Fruit fly (Drosophila melanogaster) whole organism, embryonic: Measurements from ENCODE around the gene dbe.
A peak's percentile ranks its signal among the peaks of the same experiment; 100 is the strongest.

ENCODE experiments used
- Abd-B ChIP-seq: fragments of 200-800 bp; sonication (Bioruptor generic); optimal IDR thresholded peaks from 2 replicates; lab custom pipeline; 2018; ENCODE audit warnings: missing biosample characterization, mild to moderate bottlenecking, missing genetic modification characterization, moderate library complexity
- Asciz ChIP-seq: fragments of 200-800 bp; sonication (Bioruptor generic); optimal IDR thresholded peaks from 2 replicates; lab custom pipeline; 2017; ENCODE audit warnings: missing biosample characterization, mild to moderate bottlenecking, missing genetic modification characterization, missing genetic modification reagents
- CG10321 ChIP-seq: fragments of 200-800 bp; sonication (Bioruptor generic); IDR thresholded peaks from 2 replicates; pipeline ENCODE4 v1.3.6; 2022; ENCODE audit warnings: missing biosample characterization, missing genetic modification characterization
- CG10979 ChIP-seq: fragments of 200-800 bp; sonication (Bioruptor generic); optimal IDR thresholded peaks from 2 replicates; lab custom pipeline; 2018; ENCODE audit warnings: missing biosample characterization, mild to moderate bottlenecking, missing genetic modification characterization, moderate library complexity
- CG11504 ChIP-seq: fragments of 200-800 bp; sonication (Bioruptor generic); optimal IDR thresholded peaks from 3 replicates; lab custom pipeline; 2019; ENCODE audit warnings: missing biosample characterization, mild to moderate bottlenecking, missing genetic modification characterization, moderate library complexity
- CG13624 ChIP-seq: fragments of 200-800 bp; sonication (Bioruptor generic); optimal IDR thresholded peaks from 2 replicates; lab custom pipeline; 2016; ENCODE audit warnings: missing biosample characterization, missing genetic modification characterization
- CG15011 ChIP-seq: fragments of 200-800 bp; sonication (Bioruptor generic); optimal IDR thresholded peaks from 3 replicates; lab custom pipeline; 2018; ENCODE audit warnings: missing biosample characterization, mild to moderate bottlenecking, missing genetic modification characterization
- CG1647 ChIP-seq: fragments of 200-800 bp; sonication (Bioruptor generic); optimal IDR thresholded peaks from 3 replicates; lab custom pipeline; 2016; ENCODE audit warnings: missing biosample characterization, missing genetic modification characterization
- CG17359 ChIP-seq: fragments of 200-800 bp; sonication (Bioruptor generic); optimal IDR thresholded peaks from 3 replicates; lab custom pipeline; 2018; ENCODE audit warnings: missing biosample characterization, mild to moderate bottlenecking, missing genetic modification characterization, moderate library complexity
- CG17829 ChIP-seq: fragments of 200-800 bp; optimal IDR thresholded peaks from 2 replicates; lab custom pipeline; 2019; ENCODE audit warnings: missing biosample characterization, mild to moderate bottlenecking, missing genetic modification characterization, moderate library complexity
- CG3281 ChIP-seq: fragments of 200-800 bp; sonication (Bioruptor generic); optimal IDR thresholded peaks from 3 replicates; lab custom pipeline; 2017; ENCODE audit warnings: missing biosample characterization, mild to moderate bottlenecking, missing genetic modification characterization
- CG6854 ChIP-seq: fragments of 200-800 bp; sonication (Bioruptor generic); optimal IDR thresholded peaks from 3 replicates; lab custom pipeline; 2017; ENCODE audit warnings: missing biosample characterization, mild to moderate bottlenecking, missing genetic modification characterization
- CG7372 ChIP-seq: fragments of 200-800 bp; sonication (Bioruptor generic); IDR thresholded peaks from 2 replicates; pipeline ENCODE4 v1.3.6; 2022; ENCODE audit warnings: missing biosample characterization, missing genetic modification characterization
- CG7963 ChIP-seq: fragments of 200-800 bp; sonication (Bioruptor generic); IDR thresholded peaks from 3 replicates; pipeline ENCODE4 v1.3.6; 2022; ENCODE audit warnings: missing biosample characterization, missing genetic modification characterization; ENCODE audit not compliant: partially characterized antibody
- CG8089 ChIP-seq: fragments of 200-800 bp; sonication (Bioruptor generic); optimal IDR thresholded peaks from 3 replicates; lab custom pipeline; 2016; ENCODE audit warnings: missing biosample characterization, missing genetic modification characterization
- CG9727 ChIP-seq: fragments of 200-800 bp; sonication (Bioruptor generic); optimal IDR thresholded peaks from 3 replicates; lab custom pipeline; 2017; ENCODE audit warnings: missing biosample characterization, mild to moderate bottlenecking, missing genetic modification characterization
- CHES-1-like ChIP-seq: fragments of 200-800 bp; sonication (Bioruptor generic); optimal IDR thresholded peaks from 2 replicates; lab custom pipeline; 2016; ENCODE audit warnings: missing biosample characterization, missing genetic modification characterization
- CkIIα-i1 ChIP-seq: fragments of 200-800 bp; sonication (Bioruptor generic); IDR thresholded peaks from 2 replicates; pipeline ENCODE4 v1.3.6; 2022; ENCODE audit warnings: missing biosample characterization, missing genetic modification characterization
- Dfd ChIP-seq, 2 experiments: fragments of >200 bp; optimal IDR thresholded peaks; 2 replicates each; lab custom pipeline; 2017; ENCODE audit warnings: missing biosample characterization in 2 of 2, missing genetic modification characterization in 2 of 2
- Dp ChIP-seq: fragments of 200-800 bp; sonication (Bioruptor generic); optimal IDR thresholded peaks from 2 replicates; lab custom pipeline; 2018; ENCODE audit warnings: missing biosample characterization, mild to moderate bottlenecking, missing genetic modification characterization, moderate library complexity
- Hmx ChIP-seq: fragments of 200-800 bp; sonication (Bioruptor generic); optimal IDR thresholded peaks from 2 replicates; lab custom pipeline; 2016; ENCODE audit warnings: missing biosample characterization, missing genetic modification characterization
- Lpt ChIP-seq: fragments of >200 bp; optimal IDR thresholded peaks from 2 replicates; lab custom pipeline; 2018; ENCODE audit warnings: missing biosample characterization, missing genetic modification characterization
- Max ChIP-seq: fragments of 200-800 bp; sonication (Bioruptor generic); optimal IDR thresholded peaks from 2 replicates; lab custom pipeline; 2016; ENCODE audit warnings: missing biosample characterization, mild to moderate bottlenecking, missing genetic modification characterization
- Med ChIP-seq: fragments of 200-800 bp; sonication (Bioruptor generic); peaks from one replicate; lab custom pipeline; 2016; ENCODE audit warnings: missing biosample characterization, missing genetic modification characterization, mild to moderate bottlenecking, inconsistent platforms, moderate library complexity
- Mrtf ChIP-seq: fragments of 200-800 bp; sonication (Bioruptor generic); IDR thresholded peaks from 3 replicates; pipeline ENCODE4 v1.3.6; 2022; ENCODE audit warnings: missing biosample characterization, missing genetic modification characterization
- Xbp1 ChIP-seq: fragments of 200-800 bp; sonication (Bioruptor generic); optimal IDR thresholded peaks from 3 replicates; lab custom pipeline; 2016; ENCODE audit warnings: missing biosample characterization, mild to moderate bottlenecking, missing genetic modification characterization
- abd-A ChIP-seq: fragments of 200-800 bp; sonication (Bioruptor generic); optimal IDR thresholded peaks from 3 replicates; lab custom pipeline; 2019; ENCODE audit warnings: missing biosample characterization, mild to moderate bottlenecking, missing genetic modification characterization, moderate library complexity
- ap ChIP-seq: fragments of 200-800 bp; sonication (Bioruptor generic); IDR thresholded peaks from 2 replicates; pipeline ENCODE4 v1.3.6; 2022; ENCODE audit warnings: missing biosample characterization, missing genetic modification characterization
- ase ChIP-seq: fragments of 200-800 bp; sonication (Bioruptor generic); IDR thresholded peaks from 3 replicates; pipeline ENCODE4 v1.3.6; 2022; ENCODE audit warnings: missing biosample characterization, missing genetic modification characterization
- cas ChIP-seq: fragments of 200-800 bp; sonication (Bioruptor generic); IDR thresholded peaks from 2 replicates; pipeline ENCODE4 v1.3.6; 2022; ENCODE audit warnings: missing biosample characterization, missing genetic modification characterization
- crp ChIP-seq, 2 experiments: fragments of 200-800 bp; sonication (Bioruptor generic); optimal IDR thresholded peaks; 2 replicates in 1 of 2; 3 replicates in 1 of 2; lab custom pipeline; 2017; ENCODE audit warnings: missing biosample characterization in 2 of 2, missing genetic modification characterization in 2 of 2, mild to moderate bottlenecking in 1 of 2, moderate library complexity in 1 of 2
- dmrt11E ChIP-seq: fragments of 200-800 bp; sonication (Bioruptor generic); optimal IDR thresholded peaks from 3 replicates; lab custom pipeline; 2018; ENCODE audit warnings: missing biosample characterization, mild to moderate bottlenecking, missing genetic modification characterization, moderate library complexity
- fd64A ChIP-seq: fragments of 200-800 bp; sonication (Bioruptor generic); optimal IDR thresholded peaks from 3 replicates; lab custom pipeline; 2018; ENCODE audit warnings: missing biosample characterization, mild to moderate bottlenecking, missing genetic modification characterization
- fu2 ChIP-seq: fragments of 200-800 bp; sonication (Bioruptor generic); optimal IDR thresholded peaks from 2 replicates; lab custom pipeline; 2016; ENCODE audit warnings: missing biosample characterization, missing genetic modification characterization
- gsb-n ChIP-seq: fragments of 200-800 bp; sonication (Bioruptor generic); optimal IDR thresholded peaks from 3 replicates; lab custom pipeline; 2018; ENCODE audit warnings: missing biosample characterization, mild to moderate bottlenecking, missing genetic modification characterization
- gt ChIP-seq: fragments of 200-800 bp; sonication (Bioruptor generic); IDR thresholded peaks from 2 replicates; pipeline ENCODE4 v1.3.6; 2022; ENCODE audit warnings: missing biosample characterization, missing genetic modification characterization
- hb ChIP-seq: fragments of 200-800 bp; sonication (Bioruptor generic); IDR thresholded peaks from 3 replicates; pipeline ENCODE4 v1.3.6; 2022; ENCODE audit warnings: missing biosample characterization, missing genetic modification characterization; ENCODE audit not compliant: partially characterized antibody
- kay ChIP-seq: fragments of 200-800 bp; sonication (Bioruptor generic); optimal IDR thresholded peaks from 2 replicates; lab custom pipeline; 2016; ENCODE audit warnings: missing biosample characterization, missing genetic modification characterization
- lov ChIP-seq, 2 experiments: fragments of 200-800 bp in 1 of 2; fragments of >200 bp in 1 of 2; sonication (Bioruptor generic) in 1 of 2; IDR thresholded peaks in 1 of 2; optimal IDR thresholded peaks in 1 of 2; 2 replicates in 1 of 2; 3 replicates in 1 of 2; pipeline versions ENCODE4 v1.3.6 to Lab custom; 2017 to 2022; ENCODE audit warnings: missing biosample characterization in 1 of 2, missing genetic modification characterization in 1 of 2
- mirr ChIP-seq: fragments of 200-800 bp; sonication (Bioruptor generic); optimal IDR thresholded peaks from 3 replicates; lab custom pipeline; 2018; ENCODE audit warnings: missing biosample characterization, mild to moderate bottlenecking, missing genetic modification characterization
- oc ChIP-seq: fragments of 200-800 bp; sonication (Bioruptor generic); optimal IDR thresholded peaks from 2 replicates; lab custom pipeline; 2018; ENCODE audit warnings: missing biosample characterization, mild to moderate bottlenecking, missing genetic modification characterization, moderate library complexity
- onecut ChIP-seq: fragments of 200-800 bp; sonication (Bioruptor generic); IDR thresholded peaks from 2 replicates; pipeline ENCODE4 v1.3.6; 2022; ENCODE audit warnings: missing biosample characterization, missing genetic modification characterization
- pita ChIP-seq: fragments of 200-800 bp; sonication (Bioruptor generic); optimal IDR thresholded peaks from 2 replicates; lab custom pipeline; 2017; ENCODE audit warnings: missing biosample characterization, mild to moderate bottlenecking, missing genetic modification characterization
- sc ChIP-seq, 3 experiments: fragments of >200 bp in 2 of 3; fragments of 200-800 bp in 1 of 3; sonication (Bioruptor generic) in 1 of 3; optimal IDR thresholded peaks; 2 replicates in 2 of 3; 3 replicates in 1 of 3; lab custom pipeline; 2017; ENCODE audit warnings: mild to moderate bottlenecking in 1 of 3, missing biosample characterization in 1 of 3, missing genetic modification characterization in 1 of 3, missing genetic modification reagents in 1 of 3
- sens-2 ChIP-seq: fragments of 200-800 bp; sonication (Bioruptor generic); IDR thresholded peaks from 2 replicates; pipeline ENCODE4 v1.3.6; 2022; ENCODE audit warnings: missing biosample characterization, missing genetic modification characterization
- slbo ChIP-seq: fragments of 200-800 bp; sonication (Bioruptor generic); IDR thresholded peaks from 2 replicates; pipeline ENCODE4 v1.3.6; 2022; ENCODE audit warnings: missing biosample characterization, missing genetic modification characterization
- sna ChIP-seq: fragments of 200-800 bp; sonication (Bioruptor generic); IDR thresholded peaks from 2 replicates; pipeline ENCODE4 v1.3.6; 2022; ENCODE audit warnings: missing biosample characterization, missing genetic modification characterization; ENCODE audit not compliant: partially characterized antibody
- wor ChIP-seq: fragments of 200-800 bp; sonication (Bioruptor generic); IDR thresholded peaks from 2 replicates; pipeline ENCODE4 v1.3.6; 2022; ENCODE audit warnings: missing biosample characterization, missing genetic modification characterization
- zfh2 ChIP-seq: fragments of 200-800 bp; sonication (Bioruptor generic); optimal IDR thresholded peaks from 2 replicates; lab custom pipeline; 2016; ENCODE audit warnings: missing biosample characterization, missing genetic modification characterization

The dbe gene

DNA sequence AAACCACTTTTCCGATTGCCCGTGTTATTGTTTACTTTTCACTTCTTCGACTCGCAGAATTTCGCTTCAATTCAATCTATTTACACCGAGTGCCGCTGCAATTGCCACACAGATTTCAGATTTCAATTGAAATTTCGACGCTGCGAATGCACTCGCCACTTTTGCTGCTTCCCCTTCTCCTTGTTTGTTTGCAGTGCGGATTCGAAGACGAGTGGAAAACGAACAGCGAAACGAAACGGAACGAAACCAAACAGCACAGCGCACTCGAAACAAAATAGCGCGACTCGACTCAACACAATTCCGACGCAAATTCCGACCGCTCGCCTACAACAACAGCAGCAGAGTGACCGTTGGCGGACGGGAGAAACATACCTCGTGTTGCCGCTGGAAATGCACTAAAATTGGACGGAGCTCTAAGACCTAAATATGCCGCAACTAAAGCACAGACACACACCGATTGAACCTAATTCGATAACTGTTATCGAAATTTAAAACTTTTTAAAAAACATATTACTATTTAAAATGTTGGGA is 18.9 kb downstream of the dbe start, which contains the start of gene drongo (continued):
- TF ChIP-seq Lpt (GFP tag; lab: Kevin White, UChicago) (no peak), lov (optimal IDR thresholded peaks at IDR 0.05; lab: Kevin White, UChicago) (no peak), lov (GFP tag; IDR thresholded peaks at IDR 0.05; lab: Robert Waterston, UW) (0 out of 3 replicates have a peak, but pooled peaks have one; percentile 11), CG11504 (tag; lab: Kevin White, UChicago) (peak; percentile 48), CHES-1-like (peak; percentile 67), hb (GFP tag; lab: Robert Waterston, UW) (no peak), Asciz (GFP tag; lab: Kevin White, UChicago) (peak; percentile 1), CG8089 (peak; percentile 17), CG9727 (GFP tag; lab: Kevin White, UChicago) (no peak), wor (GFP tag; lab: Robert Waterston, UW) (no peak), oc (tag; lab: Kevin White, UChicago) (no peak), CG3281 (GFP tag; lab: Kevin White, UChicago) (peak; percentile 41), onecut (GFP tag; lab: Robert Waterston, UW) (peak; percentile 50), ase (GFP tag; lab: Robert Waterston, UW) (no peak), CG15011 (GFP tag; lab: Kevin White, UChicago) (no peak), crp (GFP tag; optimal IDR thresholded peaks at IDR 0.05; lab: Kevin White, UChicago) (no peak), CG10321 (GFP tag; lab: Robert Waterston, UW) (no peak), Max (GFP tag; lab: Kevin White, UChicago) (no peak), CG7963 (no peak), slbo (GFP tag; lab: Robert Waterston, UW) (peak; percentile 33), CG10979 (tag; lab: Kevin White, UChicago) (no peak), sens-2 (GFP tag; lab: Robert Waterston, UW) (no peak), CkIIα-i1 (GFP tag; lab: Robert Waterston, UW) (no peak), sna (GFP tag; lab: Robert Waterston, UW) (peak; percentile 52; the same call in 1 of the 2 replicates), Dp (GFP tag; lab: Kevin White, UChicago) (peak; percentile 95), gt (GFP tag; lab: Robert Waterston, UW) (no peak), pita (peak; percentile 74), CG13624 (GFP tag; lab: Kevin White, UChicago) (peak; percentile 65), cas (GFP tag; lab: Robert Waterston, UW) (no peak), fd64A (GFP tag; lab: Kevin White, UChicago) (peak; percentile 45), Xbp1 (peak; percentile 45), Mrtf (GFP tag; lab: Robert Waterston, UW) (no peak), Abd-B (no peak), zfh2 (GFP tag; lab: Kevin White, UChicago) (no peak), gsb-n (tag; lab: Kevin White, UChicago) (peak; percentile 39), kay (GFP tag; lab: Kevin White, UChicago) (peak; percentile 14), dmrt11E (tag; lab: Kevin White, UChicago) (no peak), CG17359 (peak; percentile 9), mirr (peak; percentile 64), Med (GFP tag; lab: Kevin White, UChicago) (peak; percentile 90), CG6854 (GFP tag; lab: Kevin White, UChicago) (no peak), CG17829 (tag; lab: Kevin White, UChicago) (peak; percentile 58), CG7372 (no peak), fu2 (GFP tag; lab: Kevin White, UChicago) (no peak), Dfd (GFP tag; optimal IDR thresholded peaks at IDR 0.05; lab: Kevin White, UChicago) (no peak), ap (GFP tag; lab: Robert Waterston, UW) (no peak), sc (optimal IDR thresholded peaks at IDR 0.05; lab: Kevin White, UChicago) (no peak), sc (GFP tag; optimal IDR thresholded peaks at IDR 0.05; lab: Kevin White, UChicago) (no peak), CG1647 (GFP tag; lab: Kevin White, UChicago) (no peak), Hmx (no peak), abd-A (tag; lab: Kevin White, UChicago) (peak; percentile 50)
